Worm (Caenorhabditis elegans) whole organism, L3 larva: Measurements from ENCODE around the gene R11G1.2.

ENCODE experiments used
- ZK546.5 ChIP-seq: sonication (generic microtip); optimal IDR thresholded peaks from 2 replicates; lab custom pipeline; 2017; ENCODE audit warnings: missing biosample characterization, missing genetic modification characterization
- aly-2 ChIP-seq: fragments of 150-350 bp; optimal IDR thresholded peaks from 2 replicates; lab custom pipeline; 2014; ENCODE audit warnings: missing biosample characterization, missing genetic modification characterization
- fkh-10 ChIP-seq: sonication (generic microtip); optimal IDR thresholded peaks from 2 replicates; lab custom pipeline; 2017; ENCODE audit warnings: missing biosample characterization, missing genetic modification reagents, missing genetic modification characterization
- lin-15B ChIP-seq: fragments of 150-350 bp; optimal IDR thresholded peaks from 2 replicates; lab custom pipeline; 2014; ENCODE audit warnings: missing biosample characterization, missing genetic modification characterization
- lin-39 ChIP-seq: fragments of 150-350 bp; optimal IDR thresholded peaks from 2 replicates; lab custom pipeline; 2018; ENCODE audit warnings: missing biosample characterization, missing genetic modification reagents, missing genetic modification characterization
- nfya-1 ChIP-seq: sonication (generic microtip); optimal IDR thresholded peaks from 2 replicates; lab custom pipeline; 2017; ENCODE audit warnings: missing genetic modification characterization, mild to moderate bottlenecking, missing compliant biosample characterization, antibody characterized with exemption, moderate library complexity; ENCODE audit not compliant: insufficient read depth
- nhr-25 ChIP-seq: sonication (generic microtip); optimal IDR thresholded peaks from 2 replicates; lab custom pipeline; 2017; ENCODE audit warnings: missing biosample characterization, missing genetic modification characterization
- nhr-28 ChIP-seq: fragments of 150-350 bp; optimal IDR thresholded peaks from 2 replicates; lab custom pipeline; 2014; ENCODE audit warnings: missing biosample characterization, missing genetic modification characterization
- pha-4 ChIP-seq: fragments of 150-350 bp; optimal IDR thresholded peaks from 2 replicates; lab custom pipeline; 2014; ENCODE audit warnings: missing biosample characterization, missing genetic modification reagents, missing genetic modification characterization
- pqm-1 ChIP-seq: fragments of 150-350 bp; optimal IDR thresholded peaks from 2 replicates; lab custom pipeline; 2017; ENCODE audit warnings: missing biosample characterization, missing genetic modification characterization, inconsistent platforms
- snpc-4 ChIP-seq: fragments of 150-350 bp; optimal IDR thresholded peaks from 2 replicates; lab custom pipeline; 2014; ENCODE audit warnings: missing biosample characterization, missing genetic modification characterization
- unc-39 ChIP-seq: sonication (generic microtip); optimal IDR thresholded peaks from 4 replicates; lab custom pipeline; 2017; ENCODE audit warnings: missing biosample characterization, missing genetic modification characterization

DNA sequence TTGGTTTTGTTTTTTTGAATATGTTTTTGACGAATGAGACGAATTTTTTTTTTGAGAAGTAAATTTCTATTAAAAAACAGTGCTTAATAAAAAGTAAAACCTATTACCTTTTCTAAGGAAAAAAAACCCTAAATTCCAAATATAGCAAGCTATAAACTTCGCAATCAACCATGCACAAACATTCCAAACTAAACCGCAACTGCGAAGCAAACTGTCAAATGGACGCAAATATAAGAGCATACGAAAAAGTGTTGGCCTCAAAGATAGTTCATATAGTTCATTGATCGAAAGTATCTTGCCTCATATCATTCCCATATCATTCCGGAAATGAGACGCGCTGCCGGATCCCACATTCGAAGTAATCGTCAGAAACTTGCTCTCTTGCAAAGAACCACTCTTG, 46.2 kb downstream of the R11G1.2 start, which contains the start of gene C01C4.3:
- TF ChIP-seq nhr-28 (tag; lab: Kevin White, UChicago) = no peak
- no peak for TF ChIP-seq nfya-1
- TF ChIP-seq fkh-10 = no peak
- no peak for TF ChIP-seq snpc-4 (tag; lab: Kevin White, UChicago)
- no peak for TF ChIP-seq pha-4 (tag; lab: Kevin White, UChicago)
- TF ChIP-seq ZK546.5 (tag; lab: Kevin White, UChicago) = no peak
- TF ChIP-seq aly-2 (tag; lab: Kevin White, UChicago) = no peak
- no peak for TF ChIP-seq pqm-1 (tag; lab: Kevin White, UChicago)
- TF ChIP-seq unc-39 (tag; lab: Kevin White, UChicago) = no peak
- no peak for TF ChIP-seq lin-15B
- TF ChIP-seq nhr-25 = no peak
- TF ChIP-seq lin-39 (tag; lab: Kevin White, UChicago) = no peak
